Fruit fly (Drosophila melanogaster): ENCODE results near the gene CG8813.
A peak's percentile ranks its signal among the peaks of the same experiment; 100 is the strongest.

CG8813 gene

DNA sequence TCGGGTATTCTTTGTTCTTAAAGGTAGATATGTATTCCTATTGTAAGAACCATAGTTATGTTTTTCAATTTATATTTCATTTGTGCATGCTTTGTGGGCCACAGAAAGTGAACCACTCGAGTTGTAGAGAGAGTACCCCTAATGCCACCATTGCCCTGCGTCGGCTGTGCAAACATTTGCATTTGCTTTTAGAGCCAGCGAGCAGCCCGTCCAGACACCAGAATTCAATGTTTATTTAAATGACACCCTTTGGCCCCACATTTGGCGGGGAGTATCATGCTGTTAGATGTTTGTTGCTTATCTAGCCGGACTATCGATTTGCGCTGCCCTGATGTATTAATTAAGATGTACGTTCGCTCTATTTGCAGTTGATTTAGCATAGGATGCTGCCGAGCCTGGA, 4.9 kb upstream of the CG8813 start (continued):
- TF ChIP-seq cwo (GFP tag; optimal IDR thresholded peaks at IDR 0.05) (no peak), D19A (tag; optimal IDR thresholded peaks at IDR 0.05) (peak; percentile 34), CG18764 (GFP tag; optimal IDR thresholded peaks at IDR 0.05) (peak; percentile 32), CG11695 (GFP tag; IDR thresholded peaks at IDR 0.05) (peak; percentile 63), Lpt (GFP tag; optimal IDR thresholded peaks at IDR 0.05) (no peak), CG11504 (tag; optimal IDR thresholded peaks at IDR 0.05) (no peak), gcm (GFP tag; optimal IDR thresholded peaks at IDR 0.05) (peak; percentile 28), CG17186 (GFP tag; optimal IDR thresholded peaks at IDR 0.05) (peak; percentile 14), cas (GFP tag; IDR thresholded peaks at IDR 0.05) (no peak), NK7.1 (GFP tag; optimal IDR thresholded peaks at IDR 0.05) (no peak), Trl (optimal IDR thresholded peaks at IDR 0.05) (no peak), Trl (GFP tag; optimal IDR thresholded peaks at IDR 0.05) (no peak), CG31224 (GFP tag; IDR thresholded peaks at IDR 0.05) (no peak), sr (GFP tag; IDR thresholded peaks at IDR 0.05) (peak; percentile 21; the same call in 1 of the 3 replicates), CG10267 (tag; optimal IDR thresholded peaks at IDR 0.05) (no peak), Sox100B (GFP tag; optimal IDR thresholded peaks at IDR 0.05) (peak; percentile 21), dmrt11E (tag; optimal IDR thresholded peaks at IDR 0.05) (no peak), inv (GFP tag; IDR thresholded peaks at IDR 0.05; ENCODE audit: partially characterized antibody) (no peak), CG3838 (GFP tag; optimal IDR thresholded peaks at IDR 0.05) (no peak), Bgb (GFP tag; IDR thresholded peaks at IDR 0.05; ENCODE audit: partially characterized antibody) (no peak), Doc2 (GFP tag; IDR thresholded peaks at IDR 0.05) (no peak), ind (GFP tag; optimal IDR thresholded peaks at IDR 0.05) (no peak), scrt (GFP tag; optimal IDR thresholded peaks at IDR 0.05) (no peak), Dfd (GFP tag; optimal IDR thresholded peaks at IDR 0.05) (no peak), CG4404 (GFP tag; IDR thresholded peaks at IDR 0.05) (no peak), vnd (GFP tag; IDR thresholded peaks at IDR 0.05; ENCODE audit: partially characterized antibody) (no peak), pb (GFP tag; optimal IDR thresholded peaks at IDR 0.05) (no peak), Gsc (GFP tag; IDR thresholded peaks at IDR 0.05) (no peak), CG15514 (GFP tag; optimal IDR thresholded peaks at IDR 0.05) (peak; percentile 41), CG15073 (GFP tag; optimal IDR thresholded peaks at IDR 0.05) (no peak), wek (GFP tag; optimal IDR thresholded peaks at IDR 0.05) (peak; percentile 90), ab (GFP tag; optimal IDR thresholded peaks at IDR 0.05) (no peak), grn (GFP tag; optimal IDR thresholded peaks at IDR 0.05) (no peak), dm (GFP tag; optimal IDR thresholded peaks at IDR 0.05) (no peak), exex (tag; optimal IDR thresholded peaks at IDR 0.05) (no peak), Dp (GFP tag; optimal IDR thresholded peaks at IDR 0.05) (no peak), Hand (GFP tag; optimal IDR thresholded peaks at IDR 0.05) (no peak), tio (GFP tag; optimal IDR thresholded peaks at IDR 0.05) (no peak), CG6654 (GFP tag; optimal IDR thresholded peaks at IDR 0.05) (no peak), hbn (GFP tag; IDR thresholded peaks at IDR 0.05; ENCODE audit: partially characterized antibody) (no peak), CG16779 (GFP tag; IDR thresholded peaks at IDR 0.05) (no peak), CG4617 (GFP tag; optimal IDR thresholded peaks at IDR 0.05; ENCODE audit: borderline replicate concordance) (no peak), CG4730 (GFP tag; IDR thresholded peaks at IDR 0.05) (no peak), CG31365 (tag; optimal IDR thresholded peaks at IDR 0.05) (no peak), CG4360 (GFP tag; IDR thresholded peaks at IDR 0.05) (no peak), da (GFP tag; optimal IDR thresholded peaks at IDR 0.05) (no peak), hth (optimal IDR thresholded peaks at IDR 0.05) (no peak), CG12104 (GFP tag; optimal IDR thresholded peaks at IDR 0.05) (no peak), Dip2 (GFP tag; IDR thresholded peaks at IDR 0.05) (no peak), H15 (GFP tag; IDR thresholded peaks at IDR 0.05) (no peak), klu (GFP tag; IDR thresholded peaks at IDR 0.05) (no peak), CG2120 (GFP tag; optimal IDR thresholded peaks at IDR 0.05) (no peak), CG18262 (tag; optimal IDR thresholded peaks at IDR 0.05) (no peak)
